Fruit fly (Drosophila melanogaster): ENCODE data around the gene cad.

The cad gene

dm6 chr2L:20797515-20797847 is 26.9 kb downstream of the cad start, which contains the start of gene CG9328 (continued):
- TF ChIP-seq mld (GFP tag; IDR thresholded peaks at IDR 0.05; ENCODE audit: partially characterized antibody) (no peak; the same call in 2 of the 3 replicates), Ptx1 (GFP tag; IDR thresholded peaks at IDR 0.05) (peak; percentile 27; the same call in 1 of the 2 replicates), CG4820 (GFP tag; optimal IDR thresholded peaks at IDR 0.05) (no peak), HLH3B (GFP tag; IDR thresholded peaks at IDR 0.05) (no peak), luna (GFP tag; optimal IDR thresholded peaks at IDR 0.05) (no peak), CHES-1-like (GFP tag; optimal IDR thresholded peaks at IDR 0.05) (peak; percentile 38), CG33213 (GFP tag; optimal IDR thresholded peaks at IDR 0.05) (peak; percentile 44), zfh1 (GFP tag; IDR thresholded peaks at IDR 0.05) (0 out of 3 replicates have a peak, but pooled peaks have one; percentile 34), Dip3 (GFP tag; optimal IDR thresholded peaks at IDR 0.05) (no peak), CG9932 (GFP tag; IDR thresholded peaks at IDR 0.05) (no peak; the same call in 1 of the 2 replicates), ase (GFP tag; IDR thresholded peaks at IDR 0.05) (no peak), nau (GFP tag; optimal IDR thresholded peaks at IDR 0.05) (no peak), hbn (GFP tag; IDR thresholded peaks at IDR 0.05; ENCODE audit: partially characterized antibody) (no peak), CG14050 (GFP tag; IDR thresholded peaks at IDR 0.05) (peak; percentile 28; the same call in 1 of the 3 replicates), CG2712 (tag; optimal IDR thresholded peaks at IDR 0.05) (peak; percentile 51), bowl (GFP tag; IDR thresholded peaks at IDR 0.05) (0 out of 2 replicates have a peak, but pooled peaks have one; percentile 15), HmgZ (tag; optimal IDR thresholded peaks at IDR 0.05) (peak; percentile 38), Hand (GFP tag; optimal IDR thresholded peaks at IDR 0.05) (no peak), jing (GFP tag; optimal IDR thresholded peaks at IDR 0.05) (no peak), Lpt (GFP tag; optimal IDR thresholded peaks at IDR 0.05) (no peak), CG16863 (GFP tag; optimal IDR thresholded peaks at IDR 0.05) (peak; percentile 11), eyg (GFP tag; optimal IDR thresholded peaks at IDR 0.05) (no peak), fru (optimal IDR thresholded peaks at IDR 0.05) (no peak), CG6791 (GFP tag; IDR thresholded peaks at IDR 0.05; ENCODE audit: partially characterized antibody) (peak; percentile 63; the same call in 2 of the 3 replicates), CG12219 (GFP tag; optimal IDR thresholded peaks at IDR 0.05) (no peak), CG17359 (tag; optimal IDR thresholded peaks at IDR 0.05) (peak; percentile 51), Hr51 (GFP tag; optimal IDR thresholded peaks at IDR 0.05) (peak in 1 of 2 experiments; percentile 28), CG2199 (GFP tag; IDR thresholded peaks at IDR 0.05) (peak; percentile 82), Tbp (GFP tag; optimal IDR thresholded peaks at IDR 0.05) (no peak), dimm (GFP tag; IDR thresholded peaks at IDR 0.05) (no peak), zfh2 (GFP tag; optimal IDR thresholded peaks at IDR 0.05) (no peak), chinmo (GFP tag; IDR thresholded peaks at IDR 0.05; ENCODE audit: partially characterized antibody) (peak; percentile 90; the same call in 2 of the 4 replicates), CG5953 (GFP tag; IDR thresholded peaks at IDR 0.05) (no peak), Hey (tag; optimal IDR thresholded peaks at IDR 0.05) (no peak), sens (GFP tag) (peak; percentile 93), CG10366 (GFP tag; IDR thresholded peaks at IDR 0.05) (no peak), NfI (GFP tag; optimal IDR thresholded peaks at IDR 0.05) (peak; percentile 3), CG9215 (GFP tag; IDR thresholded peaks at IDR 0.05) (no peak), Nf-YC (tag; optimal IDR thresholded peaks at IDR 0.05) (no peak), CG3065 (GFP tag; optimal IDR thresholded peaks at IDR 0.05) (no peak), nom (GFP tag; optimal IDR thresholded peaks at IDR 0.05) (peak; percentile 35), kni (GFP tag; optimal IDR thresholded peaks at IDR 0.05) (no peak), so (GFP tag; IDR thresholded peaks at IDR 0.05) (peak; percentile 53; the same call in 1 of the 3 replicates), twi (tag; optimal IDR thresholded peaks at IDR 0.05) (no peak), CG8089 (GFP tag; optimal IDR thresholded peaks at IDR 0.05) (peak; percentile 3), Stat92E (GFP tag; optimal IDR thresholded peaks at IDR 0.05) (peak in 1 of 3 experiments; percentile 78), CoRest (tag; optimal IDR thresholded peaks at IDR 0.05) (peak; percentile 37), CG16813 (GFP tag; IDR thresholded peaks at IDR 0.05; ENCODE audit: partially characterized antibody) (no peak; the same call in 2 of the 3 replicates), stc (GFP tag; IDR thresholded peaks at IDR 0.05) (peak; percentile 62; the same call in 1 of the 2 replicates), CG1647 (GFP tag; optimal IDR thresholded peaks at IDR 0.05) (no peak), Vsx1 (GFP tag; optimal IDR thresholded peaks at IDR 0.05) (no peak), hth (optimal IDR thresholded peaks at IDR 0.05) (no peak)

All from whole organism, embryonic.